Worm (Caenorhabditis elegans): ENCODE data around the gene trpl-2.

DNA sequence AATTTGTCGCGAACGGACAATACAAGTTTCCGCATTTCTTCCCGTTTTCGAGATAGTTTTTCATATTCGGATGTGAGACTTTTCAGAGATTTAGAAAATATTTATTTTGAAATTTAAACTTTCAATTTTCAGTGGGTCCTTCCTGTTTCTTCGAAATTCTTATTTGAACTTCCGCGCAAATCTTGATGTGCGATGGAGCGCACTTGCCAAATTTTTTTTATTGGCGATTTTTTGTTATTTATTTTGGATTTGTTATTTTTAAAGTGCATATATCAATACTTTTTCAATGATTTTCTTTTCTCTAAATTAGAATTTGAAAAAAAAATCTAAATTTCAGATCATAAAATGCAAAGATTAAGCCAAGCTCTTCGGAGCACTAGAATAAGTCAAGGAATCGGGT is 30.8 kb downstream of the trpl-2 start, which contains the start of gene sars-2:
- TF ChIP-seq ahr-1 (tag; optimal IDR thresholded peaks at IDR 0.05) (no peak), lin-11 (tag; optimal IDR thresholded peaks at IDR 0.05) (no peak), hlh-30 (tag; optimal IDR thresholded peaks at IDR 0.05; ENCODE audit: insufficient read depth) (no peak), fkh-10 (GFP tag; optimal IDR thresholded peaks at IDR 0.05) (no peak), unc-3 (GFP tag; conservative IDR thresholded peaks at IDR 0.05) (no peak), unc-3 (tag; optimal IDR thresholded peaks at IDR 0.05) (no peak)
